Fruit fly (Drosophila melanogaster): ENCODE measurements around the gene Atg16.

Gene Atg16

DNA sequence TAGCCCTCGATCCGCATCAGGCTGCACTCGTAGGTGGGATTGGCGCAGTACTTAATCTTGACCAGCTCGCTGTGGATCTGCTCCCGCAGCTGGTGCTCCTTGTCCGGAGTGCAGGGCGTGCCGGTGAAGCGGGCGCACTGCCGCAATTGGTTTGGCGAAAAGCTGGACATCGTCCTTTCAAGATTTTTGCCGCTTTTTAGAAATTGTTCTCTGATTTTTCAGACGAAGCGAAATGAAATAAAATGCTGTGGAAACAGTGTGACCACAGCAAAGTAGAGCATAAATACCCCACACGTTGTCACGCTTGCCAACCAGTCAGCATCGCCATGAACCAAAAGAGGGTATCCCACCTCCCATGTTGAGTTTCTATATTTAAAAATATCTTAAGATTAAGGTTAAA lies 22.3 kb upstream of the Atg16 start, which contains the start of gene dgt1 (continued):
- peak; percentile 20 for TF ChIP-seq Sry-δ (GFP tag; optimal IDR thresholded peaks at IDR 0.05)
- TF ChIP-seq Hsf (GFP tag; optimal IDR thresholded peaks at IDR 0.05), result no peak
- TF ChIP-seq ATbp (GFP tag; optimal IDR thresholded peaks at IDR 0.05), result no peak
- no peak for TF ChIP-seq ham (GFP tag; IDR thresholded peaks at IDR 0.05)
- TF ChIP-seq CG12236 (GFP tag; optimal IDR thresholded peaks at IDR 0.05), result no peak
- TF ChIP-seq Dek (tag; optimal IDR thresholded peaks at IDR 0.05), result no peak
- TF ChIP-seq CG14441 (GFP tag; IDR thresholded peaks at IDR 0.05), result no peak
- no peak for TF ChIP-seq NFAT (GFP tag; IDR thresholded peaks at IDR 0.05)
- TF ChIP-seq scrt (GFP tag; optimal IDR thresholded peaks at IDR 0.05), result no peak
- TF ChIP-seq Fer2 (tag; optimal IDR thresholded peaks at IDR 0.05), result no peak
- no peak for TF ChIP-seq Pdp1 (GFP tag; optimal IDR thresholded peaks at IDR 0.05)
- TF ChIP-seq pum (GFP tag; optimal IDR thresholded peaks at IDR 0.05), result no peak
- TF ChIP-seq ato (GFP tag; IDR thresholded peaks at IDR 0.05; ENCODE audit: partially characterized antibody), result 0 out of 2 replicates have a peak, but pooled peaks have one; percentile 29
- TF ChIP-seq PHDP (tag; optimal IDR thresholded peaks at IDR 0.05), result no peak
- TF ChIP-seq gt (GFP tag; IDR thresholded peaks at IDR 0.05), result no peak
- TF ChIP-seq twi (tag; optimal IDR thresholded peaks at IDR 0.05), result no peak
- TF ChIP-seq CG12299 (tag; optimal IDR thresholded peaks at IDR 0.05), result no peak
- TF ChIP-seq chn (GFP tag; optimal IDR thresholded peaks at IDR 0.05), result no peak
- no peak for TF ChIP-seq sisA (GFP tag; IDR thresholded peaks at IDR 0.05)
- no peak for TF ChIP-seq CG6654 (GFP tag; optimal IDR thresholded peaks at IDR 0.05)
- TF ChIP-seq dm (GFP tag; optimal IDR thresholded peaks at IDR 0.05), result peak; percentile 42
- no peak for TF ChIP-seq CG6765 (GFP tag; optimal IDR thresholded peaks at IDR 0.05)
- no peak for TF ChIP-seq fd96Cb (tag; optimal IDR thresholded peaks at IDR 0.05)
- TF ChIP-seq Spps (tag; optimal IDR thresholded peaks at IDR 0.05), result no peak
- no peak for TF ChIP-seq BtbVII (GFP tag; optimal IDR thresholded peaks at IDR 0.05)
- no peak for TF ChIP-seq mam (GFP tag; optimal IDR thresholded peaks at IDR 0.05)
- TF ChIP-seq fru (optimal IDR thresholded peaks at IDR 0.05), result no peak
- TF ChIP-seq grau (tag; optimal IDR thresholded peaks at IDR 0.05), result no peak
- TF ChIP-seq sim (GFP tag; IDR thresholded peaks at IDR 0.05), result no peak
- TF ChIP-seq pita (GFP tag; optimal IDR thresholded peaks at IDR 0.05), result peak; percentile 71
- no peak for TF ChIP-seq CG13624 (GFP tag; optimal IDR thresholded peaks at IDR 0.05)
- TF ChIP-seq CG8281 (tag; optimal IDR thresholded peaks at IDR 0.05), result no peak
- peak; percentile 32; the same call in 1 of the 2 replicates for TF ChIP-seq CG13287 (GFP tag; IDR thresholded peaks at IDR 0.05; ENCODE audit: partially characterized antibody)
- no peak for TF ChIP-seq NC2α (GFP tag; optimal IDR thresholded peaks at IDR 0.05)
- no peak for TF ChIP-seq CG14860 (GFP tag; IDR thresholded peaks at IDR 0.05; ENCODE audit: partially characterized antibody)
- TF ChIP-seq CG13123 (GFP tag; optimal IDR thresholded peaks at IDR 0.05), result no peak
- no peak for TF ChIP-seq abd-A (tag; optimal IDR thresholded peaks at IDR 0.05)
- TF ChIP-seq CG13894 (tag; optimal IDR thresholded peaks at IDR 0.05), result no peak
- TF ChIP-seq bcd (GFP tag; optimal IDR thresholded peaks at IDR 0.05), result no peak
- TF ChIP-seq CG12155 (GFP tag; optimal IDR thresholded peaks at IDR 0.05), result peak; percentile 78
- TF ChIP-seq Dad (GFP tag; optimal IDR thresholded peaks at IDR 0.05), result no peak
- TF ChIP-seq CG15479 (GFP tag; optimal IDR thresholded peaks at IDR 0.05), result no peak
- TF ChIP-seq prd (optimal IDR thresholded peaks at IDR 0.05), result no peak
- no peak for TF ChIP-seq prd (GFP tag; IDR thresholded peaks at IDR 0.05)
- TF ChIP-seq phol (tag; optimal IDR thresholded peaks at IDR 0.05), result peak; percentile 14
- no peak for TF ChIP-seq yki (optimal IDR thresholded peaks at IDR 0.05)
- no peak for TF ChIP-seq sna (GFP tag; IDR thresholded peaks at IDR 0.05; ENCODE audit: partially characterized antibody)
- no peak for TF ChIP-seq btn (GFP tag; optimal IDR thresholded peaks at IDR 0.05)
- TF ChIP-seq CG13424 (tag; optimal IDR thresholded peaks at IDR 0.05), result no peak
- no peak for TF ChIP-seq cas (GFP tag; IDR thresholded peaks at IDR 0.05)
- TF ChIP-seq wor (GFP tag; IDR thresholded peaks at IDR 0.05), result no peak
- TF ChIP-seq Hr3 (GFP tag; optimal IDR thresholded peaks at IDR 0.05), result no peak
- no peak for TF ChIP-seq wek (GFP tag; optimal IDR thresholded peaks at IDR 0.05)

All from whole organism, embryonic.